Worm (Caenorhabditis elegans) whole organism, early embryonic: ENCODE measurements around the gene W02G9.3.
"Not testable (repeated sequence)": the region's sequence is repeated elsewhere in the genome, so short reads cannot be mapped to it uniquely, and the experiment has no call there.

Experiments
- B0310.2 ChIP-seq: sonication (generic microtip); optimal IDR thresholded peaks from 2 replicates; lab custom pipeline; 2016; ENCODE audit warnings: mild to moderate bottlenecking, missing genetic modification characterization, missing compliant biosample characterization
- F13C5.2 ChIP-seq: sonication (generic microtip); optimal IDR thresholded peaks from 2 replicates; lab custom pipeline; 2017; ENCODE audit warnings: mild to moderate bottlenecking, missing genetic modification characterization, inconsistent platforms, missing compliant biosample characterization
- aly-1 ChIP-seq: sonication (generic microtip); optimal IDR thresholded peaks from 2 replicates; lab custom pipeline; 2016; ENCODE audit warnings: missing genetic modification characterization, missing compliant biosample characterization
- ama-1 ChIP-seq: fragments of 150-350 bp; optimal IDR thresholded peaks from 2 replicates; lab custom pipeline; 2014
- ceh-13 ChIP-seq: fragments of 200-800 bp; sonication (Bioruptor generic); optimal IDR thresholded peaks from 2 replicates; lab custom pipeline; 2018; ENCODE audit warnings: mild to moderate bottlenecking, missing genetic modification characterization, missing compliant biosample characterization
- ceh-36 ChIP-seq: sonication (generic microtip); optimal IDR thresholded peaks from 2 replicates; lab custom pipeline; 2016; ENCODE audit warnings: missing genetic modification characterization, inconsistent platforms, missing compliant biosample characterization
- ets-7 ChIP-seq: sonication (generic microtip); optimal IDR thresholded peaks from 2 replicates; lab custom pipeline; 2016; ENCODE audit warnings: missing genotype, missing genetic modification characterization, missing compliant biosample characterization
- flt-1 ChIP-seq: fragments of 200-800 bp; sonication (Bioruptor generic); IDR thresholded peaks from 2 replicates; pipeline ENCODE4 v1.3.6; 2022; ENCODE audit warnings: missing genetic modification characterization, missing compliant biosample characterization
- hmbx-1 ChIP-seq: sonication (generic microtip); optimal IDR thresholded peaks from 2 replicates; lab custom pipeline; 2016; ENCODE audit warnings: mild to moderate bottlenecking, missing genetic modification characterization, missing compliant biosample characterization
- hmg-4 ChIP-seq: fragments of 200-800 bp; sonication (Bioruptor generic); optimal IDR thresholded peaks from 2 replicates; lab custom pipeline; 2018; ENCODE audit warnings: mild to moderate bottlenecking, missing genetic modification characterization, missing compliant biosample characterization
- hnd-1 ChIP-seq: sonication (generic microtip); optimal IDR thresholded peaks from 2 replicates; lab custom pipeline; 2016; ENCODE audit warnings: missing genetic modification characterization, missing compliant biosample characterization
- pes-1 ChIP-seq: fragments of 200-800 bp; sonication (Bioruptor generic); IDR thresholded peaks from 2 replicates; pipeline ENCODE4 v1.3.6; 2022; ENCODE audit warnings: missing genetic modification reagents, missing genetic modification characterization, missing compliant biosample characterization
- scrt-1 ChIP-seq: fragments of 200-800 bp; sonication (Bioruptor generic); IDR thresholded peaks from 2 replicates; pipeline ENCODE4 v1.3.6; 2022; ENCODE audit warnings: missing genetic modification characterization, missing compliant biosample characterization
- sea-1 ChIP-seq: fragments of 200-800 bp; sonication (Bioruptor generic); conservative IDR thresholded peaks from 2 replicates; pipeline ENCODE4 v1.3.6; 2022; ENCODE audit warnings: missing genetic modification characterization, missing compliant biosample characterization
- tbx-11 ChIP-seq: fragments of 200-800 bp; sonication (Bioruptor generic); IDR thresholded peaks from 2 replicates; pipeline ENCODE4 v1.3.6; 2022; ENCODE audit warnings: missing genetic modification characterization, missing compliant biosample characterization
- tbx-37 ChIP-seq: fragments of 200-800 bp; sonication (Bioruptor generic); conservative IDR thresholded peaks from 2 replicates; pipeline ENCODE4 v1.3.6; 2022; ENCODE audit warnings: missing genetic modification reagents, missing genetic modification characterization, missing compliant biosample characterization
- tra-4 ChIP-seq: sonication (generic microtip); optimal IDR thresholded peaks from 2 replicates; lab custom pipeline; 2017; ENCODE audit warnings: missing genetic modification characterization, missing compliant biosample characterization

Gene W02G9.3

DNA sequence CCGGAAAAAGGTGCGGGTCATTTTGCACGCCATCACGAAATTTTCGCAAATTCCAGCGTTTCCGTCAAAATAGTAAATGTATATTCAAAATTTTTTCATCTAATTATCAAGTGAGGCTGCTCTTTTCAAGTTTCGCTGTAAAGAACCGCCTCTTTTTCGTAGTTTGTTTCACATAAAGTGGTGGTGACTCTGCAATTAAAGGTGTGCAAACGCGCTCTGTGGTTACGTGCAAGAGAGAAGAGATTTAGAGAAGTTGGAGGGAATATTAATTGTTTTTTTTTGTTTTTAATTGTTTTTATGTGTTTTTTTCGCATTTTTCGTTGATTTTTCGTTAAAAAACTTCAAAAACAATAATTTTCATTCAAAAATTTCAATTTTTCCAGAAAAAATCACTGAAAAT is at the start of gene W02G9.3:
TSS of gene W02G9.3 (plus strand) at position 384 of the 400 bp plus-strand sequence.
- TF ChIP-seq F13C5.2 (tag; lab: Kevin White, UChicago) (peak; percentile 48), ceh-36 (tag; lab: Kevin White, UChicago) (no peak)

DNA sequence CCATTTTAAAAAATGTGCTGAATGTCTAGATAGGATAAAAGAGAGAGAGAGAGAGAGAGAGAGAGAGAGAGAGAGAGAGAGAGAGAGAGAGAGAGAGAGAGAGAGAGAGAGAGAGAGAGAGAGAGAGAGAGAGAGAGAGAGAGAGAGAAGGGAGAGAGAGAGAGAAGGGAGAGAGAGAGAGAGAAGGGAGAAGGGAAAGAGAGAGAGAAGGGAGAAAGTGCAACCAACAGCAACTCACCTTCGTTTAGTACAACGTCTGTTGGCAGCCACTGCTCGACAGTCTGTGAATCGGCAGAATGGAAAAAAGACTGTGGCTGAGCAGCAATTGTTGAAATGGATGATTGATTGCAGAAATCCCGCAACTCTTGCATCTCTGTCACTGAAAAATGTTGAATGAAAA is 49.0 kb upstream of the W02G9.3 start:
- TF ChIP-seq flt-1 (GFP tag; lab: Robert Waterston, UW) (peak; percentile 27; the same call in 1 of the 2 replicates), hnd-1 (tag; lab: Kevin White, UChicago) (no peak), hmbx-1 (no peak), tra-4 (no peak), tbx-11 (no peak), sea-1 (GFP tag; lab: Robert Waterston, UW) (no peak)

DNA sequence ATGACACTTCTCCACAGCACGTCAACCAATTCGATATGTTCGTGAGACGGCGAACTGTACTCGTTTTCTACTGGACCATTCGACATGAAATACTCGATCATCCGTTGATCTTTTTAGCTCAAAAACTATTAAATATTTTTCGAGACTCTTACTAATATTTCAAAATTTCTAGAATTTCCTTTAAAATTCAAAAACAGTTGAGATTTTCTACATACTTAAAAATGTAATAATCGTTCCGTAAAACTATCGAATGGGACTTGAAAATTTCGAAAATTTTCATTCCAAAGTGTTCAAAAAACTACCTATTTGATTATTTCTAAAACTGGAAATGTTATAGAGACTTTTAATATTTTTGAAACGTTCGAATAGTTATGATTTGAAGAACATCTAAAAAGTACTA is 47.4 kb upstream of the W02G9.3 start, which contains the start of gene sknr-1:
TSS of gene sknr-1 (minus strand) at position 101 of the 400 bp plus-strand sequence.
- not testable (repeated sequence) for TF ChIP-seq hnd-1 (tag; lab: Kevin White, UChicago); ceh-36 (tag; lab: Kevin White, UChicago); ceh-13 (GFP tag; lab: Kevin White, UChicago)

DNA sequence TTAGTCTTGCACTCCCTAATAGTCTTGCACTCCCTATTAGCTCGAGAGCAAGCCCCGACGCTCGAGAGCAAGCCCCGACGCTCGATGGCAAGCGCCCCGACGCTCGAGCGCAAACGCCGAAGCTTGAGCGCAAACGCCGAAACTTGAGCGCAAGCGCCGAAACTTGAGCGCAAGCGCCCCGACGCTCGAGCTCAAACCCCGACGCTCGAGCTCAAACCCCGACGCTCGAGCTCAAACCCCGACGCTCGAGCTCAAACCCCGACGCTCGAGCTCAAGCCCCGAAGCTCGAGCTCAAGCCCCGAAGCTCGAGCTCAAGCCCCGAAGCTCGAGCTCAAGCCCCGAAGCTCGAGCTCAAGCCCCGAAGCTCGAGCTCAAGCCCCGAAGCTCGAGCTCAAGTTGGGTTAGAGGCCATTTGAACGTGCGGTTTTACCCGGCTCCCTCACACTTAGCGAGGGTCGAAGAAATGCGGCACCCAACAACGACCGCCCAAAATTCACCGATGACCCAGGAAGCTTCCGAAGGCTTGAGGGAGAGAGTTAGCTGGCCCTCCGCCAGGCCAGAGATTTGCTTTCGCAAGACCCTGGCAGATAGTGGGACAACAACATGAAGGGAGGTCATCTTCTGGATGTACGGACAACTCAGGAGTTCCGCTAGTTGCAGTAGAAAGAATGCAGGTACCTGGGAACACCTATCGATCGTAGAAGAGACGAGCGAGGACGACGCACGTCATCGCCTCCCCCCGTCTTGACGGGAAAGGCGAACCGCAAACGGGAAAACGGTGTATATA is 37.8 kb upstream of the W02G9.3 start:
- TF ChIP-seq flt-1 (GFP tag; lab: Robert Waterston, UW) (peak; percentile 29; the same call in 1 of the 2 replicates), pes-1 (GFP tag; lab: Robert Waterston, UW) (0 out of 2 replicates have a peak, but pooled peaks have one; percentile 11)

DNA sequence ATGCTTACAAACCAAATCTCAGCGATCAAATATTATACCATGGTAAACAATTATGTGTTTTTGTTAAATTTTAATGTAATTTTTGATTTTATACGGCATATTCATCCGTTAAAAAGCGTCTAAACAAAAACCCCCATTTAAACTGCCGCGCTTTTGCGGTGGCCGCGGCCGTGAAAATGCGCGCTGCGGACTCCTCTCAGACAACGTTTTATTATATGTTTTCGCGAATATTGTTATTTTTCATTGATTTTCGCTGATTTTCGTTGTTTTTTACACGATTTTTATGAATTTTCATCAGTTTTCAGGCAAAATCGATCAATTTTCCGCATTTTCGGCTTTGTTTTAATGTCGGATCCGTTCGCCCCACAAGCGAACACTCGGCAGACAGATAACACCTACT is 34.2 kb upstream of the W02G9.3 start, which contains the start of gene W02H5.19:
TSS of gene W02H5.19 (plus strand) at position 346 of the 400 bp plus-strand sequence.
- TF ChIP-seq aly-1 (tag; lab: Kevin White, UChicago) (no peak), ets-7 (tag; lab: Kevin White, UChicago) (no peak), sea-1 (GFP tag; lab: Robert Waterston, UW) (no peak), ceh-36 (tag; lab: Kevin White, UChicago) (no peak), tbx-11 (peak; percentile 73), hmg-4 (peak; percentile 38), pes-1 (GFP tag; lab: Robert Waterston, UW) (peak; percentile 65), flt-1 (GFP tag; lab: Robert Waterston, UW) (peak; percentile 30; the same call in 1 of the 2 replicates), scrt-1 (GFP tag; lab: Robert Waterston, UW) (0 out of 2 replicates have a peak, but pooled peaks have one; percentile 40), hmbx-1 (no peak), hnd-1 (tag; lab: Kevin White, UChicago) (no peak), F13C5.2 (tag; lab: Kevin White, UChicago) (no peak), ama-1 (lab: Kevin White, UChicago) (no peak), B0310.2 (tag; lab: Kevin White, UChicago) (no peak), ceh-13 (GFP tag; lab: Kevin White, UChicago) (no peak), tbx-37 (GFP tag; lab: Robert Waterston, UW) (peak; percentile 85), tra-4 (no peak)

- TF ChIP-seq tbx-11 (no peak), ama-1 (lab: Kevin White, UChicago) (no peak), ceh-13 (GFP tag; lab: Kevin White, UChicago) (no peak), aly-1 (tag; lab: Kevin White, UChicago) (no peak), tra-4 (no peak), pes-1 (GFP tag; lab: Robert Waterston, UW) (no peak), sea-1 (GFP tag; lab: Robert Waterston, UW) (no peak), flt-1 (GFP tag; lab: Robert Waterston, UW) (no peak), B0310.2 (tag; lab: Kevin White, UChicago) (no peak), F13C5.2 (tag; lab: Kevin White, UChicago) (no peak), hnd-1 (tag; lab: Kevin White, UChicago) (no peak), scrt-1 (GFP tag; lab: Robert Waterston, UW) (no peak), ets-7 (tag; lab: Kevin White, UChicago) (no peak), tbx-37 (GFP tag; lab: Robert Waterston, UW) (no peak), hmg-4 (no peak), ceh-36 (tag; lab: Kevin White, UChicago) (no peak), hmbx-1 (no peak)
Measured at ce11 chrV:2639035-2639434, 33.8 kb upstream of the W02G9.3 start, which contains the start of gene W02H5.2. TSS of gene W02H5.2 (plus strand) at chrV:2639335.

DNA sequence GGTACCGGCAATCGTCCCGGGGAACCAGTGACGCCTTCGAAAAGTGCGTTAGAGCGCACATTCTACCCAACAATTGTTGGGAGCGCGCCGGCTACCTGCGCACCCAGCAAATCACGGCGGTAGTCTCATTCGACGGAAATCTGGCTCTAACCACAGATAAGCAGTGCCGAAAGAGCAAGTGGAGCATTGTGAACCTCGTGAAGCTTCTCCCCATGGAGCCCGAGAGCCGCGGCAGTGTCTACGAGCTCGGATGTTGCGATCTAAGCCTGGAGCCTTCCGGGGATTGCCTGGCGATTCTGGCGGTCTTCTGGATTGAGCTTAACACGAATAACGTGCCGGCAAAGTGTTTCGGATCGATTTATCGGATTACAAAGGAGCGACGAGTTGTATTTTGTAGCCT is 33.3 kb upstream of the W02G9.3 start:
- no peak for TF ChIP-seq hmg-4
- no peak for TF ChIP-seq ceh-13 (GFP tag; lab: Kevin White, UChicago)
- TF ChIP-seq ets-7 (tag; lab: Kevin White, UChicago): no peak
- no peak for TF ChIP-seq F13C5.2 (tag; lab: Kevin White, UChicago)
- no peak for TF ChIP-seq hmbx-1
- no peak for TF ChIP-seq scrt-1 (GFP tag; lab: Robert Waterston, UW)
- no peak for TF ChIP-seq aly-1 (tag; lab: Kevin White, UChicago)
- no peak for TF ChIP-seq tbx-37 (GFP tag; lab: Robert Waterston, UW)
- no peak for TF ChIP-seq sea-1 (GFP tag; lab: Robert Waterston, UW)
- TF ChIP-seq ceh-36 (tag; lab: Kevin White, UChicago): no peak
- no peak for TF ChIP-seq pes-1 (GFP tag; lab: Robert Waterston, UW)
- no peak for TF ChIP-seq hnd-1 (tag; lab: Kevin White, UChicago)
- no peak for TF ChIP-seq ama-1 (lab: Kevin White, UChicago)
- no peak for TF ChIP-seq flt-1 (GFP tag; lab: Robert Waterston, UW)
- TF ChIP-seq tra-4: no peak
- TF ChIP-seq tbx-11: no peak
- no peak for TF ChIP-seq B0310.2 (tag; lab: Kevin White, UChicago)
